Worm (Caenorhabditis elegans): ENCODE results near the gene K11C4.1.

K11C4.1 gene

DNA sequence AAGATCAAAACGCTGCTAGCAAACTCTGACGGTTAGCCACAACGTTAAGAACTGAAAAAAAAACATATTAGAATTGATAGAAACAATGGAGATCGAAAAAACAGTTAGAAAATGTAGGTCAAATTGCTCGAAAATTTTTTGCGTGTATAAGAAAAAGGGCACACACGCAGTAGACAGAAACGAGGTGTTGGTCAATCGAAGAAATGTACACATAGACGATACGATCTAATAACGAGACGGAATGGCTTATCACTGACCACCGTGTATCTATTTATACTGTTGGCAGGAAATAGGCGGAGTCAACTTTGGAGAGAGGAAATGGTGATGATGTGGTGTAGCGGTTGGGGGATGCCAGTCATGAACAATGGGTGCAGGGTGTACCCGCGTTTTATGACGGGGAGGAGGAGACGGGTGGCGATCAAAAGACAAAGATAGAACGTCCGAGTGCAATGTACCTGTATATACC is 3.4 kb downstream of the K11C4.1 start, which contains the start of gene odc-1:
TSS of gene odc-1 (minus strand) at position 51 of the 466 bp plus-strand sequence.
- TF ChIP-seq K09A11.1 (tag; optimal IDR thresholded peaks at IDR 0.05; ENCODE audit: insufficient read depth) (no peak), ceh-2 (tag; optimal IDR thresholded peaks at IDR 0.05) (peak; percentile 1), pha-4 (tag; optimal IDR thresholded peaks at IDR 0.05) (no peak), ceh-48 (tag; optimal IDR thresholded peaks at IDR 0.05) (no peak), elt-2 (tag; optimal IDR thresholded peaks at IDR 0.05) (peak; percentile 65), pqm-1 (tag; optimal IDR thresholded peaks at IDR 0.05) (no peak)

- TF ChIP-seq unc-42 (tag; optimal IDR thresholded peaks at IDR 0.05) (no peak), pat-9 (tag; optimal IDR thresholded peaks at IDR 0.05) (no peak), rnt-1 (tag; optimal IDR thresholded peaks at IDR 0.05) (no peak), madf-2 (tag; optimal IDR thresholded peaks at IDR 0.05) (no peak), sdc-2 (tag; optimal IDR thresholded peaks at IDR 0.05) (no peak), ceh-48 (tag; optimal IDR thresholded peaks at IDR 0.05) (no peak), nhr-232 (tag; optimal IDR thresholded peaks at IDR 0.05) (no peak), nhr-11 (tag; optimal IDR thresholded peaks at IDR 0.05) (no peak), fax-1 (tag; optimal IDR thresholded peaks at IDR 0.05) (no peak), ztf-16 (tag; optimal IDR thresholded peaks at IDR 0.05) (no peak), che-1 (tag; optimal IDR thresholded peaks at IDR 0.05) (no peak), ceh-6 (GFP tag; optimal IDR thresholded peaks at IDR 0.05) (no peak), pqm-1 (tag; optimal IDR thresholded peaks at IDR 0.05) (no peak), hlh-15 (tag; optimal IDR thresholded peaks at IDR 0.05) (no peak), pag-3 (tag; optimal IDR thresholded peaks at IDR 0.05; ENCODE audit: borderline replicate concordance) (no peak), eyg-1 (tag; optimal IDR thresholded peaks at IDR 0.05) (no peak), dmd-4 (tag; optimal IDR thresholded peaks at IDR 0.05; ENCODE audit: borderline replicate concordance) (no peak), dve-1 (tag; optimal IDR thresholded peaks at IDR 0.05) (no peak)
Observed at ce11 chrV:6900814-6901592, 4.2 kb downstream of the K11C4.1 start.

DNA sequence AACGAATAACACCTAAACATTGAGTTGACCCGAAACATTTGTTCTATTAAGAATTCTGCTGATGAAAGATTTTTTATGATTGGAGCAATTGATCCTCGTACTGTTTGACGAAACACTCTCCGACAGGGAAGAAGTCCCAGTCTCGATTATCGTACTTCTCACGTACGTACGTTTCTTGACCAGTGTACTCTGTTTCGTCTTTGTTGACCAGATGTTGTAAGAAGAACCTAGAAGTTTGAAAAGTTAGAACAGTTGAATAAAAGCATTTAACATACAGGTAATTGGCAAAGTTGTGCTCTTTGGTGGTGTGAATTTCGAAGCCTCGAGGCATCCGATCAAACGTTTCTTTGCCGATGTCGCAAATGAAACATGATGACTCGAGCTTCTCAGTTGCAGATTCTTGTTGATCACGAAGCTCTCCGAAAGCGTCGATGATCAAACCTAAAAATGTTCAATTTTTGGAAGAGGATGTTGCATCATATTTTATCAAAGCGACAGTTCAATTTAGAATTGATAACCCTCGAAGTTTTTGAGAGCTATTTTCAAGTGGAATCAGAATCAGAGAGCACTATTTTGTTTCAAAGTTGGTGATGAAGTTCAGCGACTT is 5.2 kb downstream of the K11C4.1 start:
- TF ChIP-seq mec-3 (tag; optimal IDR thresholded peaks at IDR 0.05; ENCODE audit: borderline replicate concordance) (no peak), che-1 (tag; optimal IDR thresholded peaks at IDR 0.05) (no peak), tbx-7 (tag; optimal IDR thresholded peaks at IDR 0.05) (no peak), hlh-30 (tag; optimal IDR thresholded peaks at IDR 0.05; ENCODE audit: insufficient read depth) (no peak), syd-9 (tag; optimal IDR thresholded peaks at IDR 0.05) (no peak), pha-4 (tag; optimal IDR thresholded peaks at IDR 0.05) (no peak), eyg-1 (tag; optimal IDR thresholded peaks at IDR 0.05) (no peak), ref-2 (tag; optimal IDR thresholded peaks at IDR 0.05) (no peak), F13H6.1 (tag; optimal IDR thresholded peaks at IDR 0.05) (no peak), fkh-6 (tag; optimal IDR thresholded peaks at IDR 0.05) (no peak), unc-86 (tag; optimal IDR thresholded peaks at IDR 0.05) (no peak), ceh-6 (GFP tag; optimal IDR thresholded peaks at IDR 0.05) (no peak), ceh-2 (tag; optimal IDR thresholded peaks at IDR 0.05) (no peak), npax-4 (tag; optimal IDR thresholded peaks at IDR 0.05) (no peak), sox-4 (tag; optimal IDR thresholded peaks at IDR 0.05) (no peak), fkh-10 (GFP tag; optimal IDR thresholded peaks at IDR 0.05) (no peak), ceh-18 (tag; optimal IDR thresholded peaks at IDR 0.05) (no peak), unc-3 (GFP tag; conservative IDR thresholded peaks at IDR 0.05) (no peak), unc-3 (tag; optimal IDR thresholded peaks at IDR 0.05) (no peak)

Data from whole organism, late embryonic.